Worm (Caenorhabditis elegans) whole organism, L4 larva: Measurements from ENCODE around the gene smc-4.

Experiments used
- ZK337.2 ChIP-seq: fragments of 200-800 bp; sonication (Bioruptor generic); IDR thresholded peaks from 2 replicates; pipeline ENCODE4 v1.3.6; 2022; ENCODE audit warnings: missing genetic modification reagents, missing genetic modification characterization, missing compliant biosample characterization
- ama-1 ChIP-seq: fragments of 150-350 bp; optimal IDR thresholded peaks from 2 replicates; lab custom pipeline; 2014; ENCODE audit warnings: inconsistent platforms, mixed read lengths
- daf-19 ChIP-seq: fragments of 200-800 bp; sonication (Bioruptor generic); conservative IDR thresholded peaks from 2 replicates; pipeline ENCODE4 v1.3.6; 2022; ENCODE audit warnings: missing genetic modification characterization, missing compliant biosample characterization
- nhr-11 ChIP-seq: fragments of 150-350 bp; optimal IDR thresholded peaks from 2 replicates; lab custom pipeline; 2014; ENCODE audit warnings: missing biosample characterization, missing genetic modification characterization
- pha-4 ChIP-seq, 2 experiments: fragments of 150-350 bp in 1 of 2; fragments of 200-800 bp in 1 of 2; sonication (Bioruptor generic) in 1 of 2; IDR thresholded peaks in 1 of 2; optimal IDR thresholded peaks in 1 of 2; 2 replicates each; pipeline versions ENCODE4 v1.3.6 to Lab custom; 2014 to 2022; ENCODE audit warnings: missing genetic modification characterization in 2 of 2, missing genetic modification reagents in 2 of 2, missing biosample characterization in 1 of 2, missing compliant biosample characterization in 1 of 2
- sdz-12 ChIP-seq: fragments of 200-800 bp; sonication (Bioruptor generic); optimal IDR thresholded peaks from 2 replicates; lab custom pipeline; 2018; ENCODE audit warnings: mild to moderate bottlenecking, missing genetic modification characterization, missing compliant biosample characterization
- spr-1 ChIP-seq: sonication (generic microtip); optimal IDR thresholded peaks from 2 replicates; lab custom pipeline; 2016; ENCODE audit warnings: mild to moderate bottlenecking, missing genetic modification characterization, missing compliant biosample characterization
- unc-39 ChIP-seq: sonication (generic microtip); optimal IDR thresholded peaks from 2 replicates; lab custom pipeline; 2017; ENCODE audit warnings: missing biosample characterization, missing genetic modification characterization

DNA sequence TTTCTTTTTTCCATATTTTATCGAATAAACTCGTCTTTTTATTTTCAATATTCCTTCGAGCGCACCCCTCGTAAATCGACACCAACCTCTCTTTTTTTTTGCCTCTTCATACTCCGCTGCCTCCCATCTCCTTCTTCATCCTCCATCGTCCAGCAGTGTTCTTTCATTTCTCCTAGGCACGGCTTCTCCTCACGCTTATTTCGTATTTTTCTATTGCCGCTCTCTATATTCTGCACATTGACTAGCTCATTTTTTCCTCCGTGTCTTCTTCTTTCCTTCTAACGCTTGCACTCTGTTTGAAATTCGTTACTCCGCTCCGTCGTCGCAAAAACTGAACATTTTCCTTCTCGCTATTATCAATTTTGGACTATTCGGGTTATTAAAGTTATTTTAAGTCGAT, 32.0 kb upstream of the smc-4 start:
- TF ChIP-seq nhr-11: no peak
- no peak for TF ChIP-seq ama-1 (lab: Kevin White, UChicago)
- TF ChIP-seq ZK337.2 (GFP tag; lab: Robert Waterston, UW): no peak
- TF ChIP-seq unc-39: no peak
- TF ChIP-seq sdz-12 (GFP tag; lab: Kevin White, UChicago): no peak
- no peak for TF ChIP-seq spr-1 (tag; lab: Kevin White, UChicago)
- TF ChIP-seq daf-19 (GFP tag; lab: Robert Waterston, UW): no peak
- no peak for TF ChIP-seq pha-4 (GFP tag; IDR thresholded peaks at IDR 0.05; lab: Robert Waterston, UW)
- TF ChIP-seq pha-4 (tag; optimal IDR thresholded peaks at IDR 0.05; lab: Kevin White, UChicago): no peak
